Worm (Caenorhabditis elegans) whole organism, L3 larva: ENCODE data around the gene T26E4.7.

Experiments
- R02D3.7 ChIP-seq: fragments of 150-350 bp; optimal IDR thresholded peaks from 2 replicates; lab custom pipeline; 2014; ENCODE audit warnings: missing biosample characterization, missing genetic modification characterization
- ZK546.5 ChIP-seq: sonication (generic microtip); optimal IDR thresholded peaks from 2 replicates; lab custom pipeline; 2017; ENCODE audit warnings: missing biosample characterization, missing genetic modification characterization
- aly-2 ChIP-seq: fragments of 150-350 bp; optimal IDR thresholded peaks from 2 replicates; lab custom pipeline; 2014; ENCODE audit warnings: missing biosample characterization, missing genetic modification characterization
- ama-1 ChIP-seq: fragments of 150-350 bp; optimal IDR thresholded peaks from 2 replicates; lab custom pipeline; 2018
- ceh-16 ChIP-seq: sonication (generic microtip); optimal IDR thresholded peaks from 2 replicates; lab custom pipeline; 2017; ENCODE audit warnings: missing biosample characterization, missing genetic modification characterization
- ceh-28 ChIP-seq: fragments of 150-350 bp; optimal IDR thresholded peaks from 2 replicates; lab custom pipeline; 2014; ENCODE audit warnings: missing biosample characterization, missing genetic modification reagents, missing genetic modification characterization
- ceh-9 ChIP-seq: sonication (generic microtip); optimal IDR thresholded peaks from 2 replicates; lab custom pipeline; 2018; ENCODE audit warnings: missing biosample characterization, missing genetic modification characterization
- egl-27 ChIP-seq: sonication (generic microtip); optimal IDR thresholded peaks from 4 replicates; lab custom pipeline; 2017; ENCODE audit warnings: missing biosample characterization, missing genetic modification reagents, missing genetic modification characterization
- elt-1 ChIP-seq: fragments of 150-350 bp; optimal IDR thresholded peaks from 2 replicates; lab custom pipeline; 2014; ENCODE audit warnings: missing biosample characterization, missing genetic modification characterization
- elt-3 ChIP-seq, 3 experiments: fragments of 150-350 bp in 1 of 3; sonication (generic microtip) in 2 of 3; optimal IDR thresholded peaks; 2 replicates in 2 of 3; 4 replicates in 1 of 3; lab custom pipeline; 2014 to 2017; ENCODE audit warnings: missing biosample characterization in 3 of 3, missing genetic modification characterization in 3 of 3
- fkh-10 ChIP-seq: sonication (generic microtip); optimal IDR thresholded peaks from 2 replicates; lab custom pipeline; 2017; ENCODE audit warnings: missing biosample characterization, missing genetic modification reagents, missing genetic modification characterization
- fos-1 ChIP-seq: fragments of 150-350 bp; optimal IDR thresholded peaks from 2 replicates; lab custom pipeline; 2014; ENCODE audit warnings: missing biosample characterization, missing genetic modification characterization
- hmg-11 ChIP-seq: sonication (generic microtip); optimal IDR thresholded peaks from 2 replicates; lab custom pipeline; 2016; ENCODE audit warnings: missing genetic modification characterization, missing compliant biosample characterization
- jun-1 ChIP-seq: fragments of 150-350 bp; optimal IDR thresholded peaks from 2 replicates; lab custom pipeline; 2014; ENCODE audit warnings: missing biosample characterization, missing genetic modification reagents, missing genetic modification characterization
- lin-15B ChIP-seq: fragments of 150-350 bp; optimal IDR thresholded peaks from 2 replicates; lab custom pipeline; 2014; ENCODE audit warnings: missing biosample characterization, missing genetic modification characterization
- lin-39 ChIP-seq: fragments of 150-350 bp; optimal IDR thresholded peaks from 2 replicates; lab custom pipeline; 2018; ENCODE audit warnings: missing biosample characterization, missing genetic modification reagents, missing genetic modification characterization
- lsy-12 ChIP-seq: sonication (generic microtip); optimal IDR thresholded peaks from 2 replicates; lab custom pipeline; 2016; ENCODE audit warnings: mild to moderate bottlenecking, missing genetic modification characterization, missing compliant biosample characterization
- mdl-1 ChIP-seq: fragments of 150-350 bp; optimal IDR thresholded peaks from 2 replicates; lab custom pipeline; 2014; ENCODE audit warnings: missing biosample characterization, missing genetic modification characterization
- mml-1 ChIP-seq: fragments of 150-350 bp; sonication (generic microtip); optimal IDR thresholded peaks from 3 replicates; lab custom pipeline; 2014; ENCODE audit warnings: missing biosample characterization, missing genetic modification characterization
- nfya-1 ChIP-seq: sonication (generic microtip); optimal IDR thresholded peaks from 2 replicates; lab custom pipeline; 2017; ENCODE audit warnings: missing genetic modification characterization, mild to moderate bottlenecking, missing compliant biosample characterization, antibody characterized with exemption, moderate library complexity; ENCODE audit not compliant: insufficient read depth
- nhr-11 ChIP-seq: fragments of 150-350 bp; optimal IDR thresholded peaks from 2 replicates; lab custom pipeline; 2014; ENCODE audit warnings: missing biosample characterization, missing genetic modification characterization
- nhr-12 ChIP-seq: fragments of 150-350 bp; optimal IDR thresholded peaks from 2 replicates; lab custom pipeline; 2014; ENCODE audit warnings: missing biosample characterization, missing genetic modification characterization
- nhr-23 ChIP-seq: fragments of 150-350 bp; optimal IDR thresholded peaks from 2 replicates; lab custom pipeline; 2014; ENCODE audit warnings: missing biosample characterization, missing genetic modification reagents, missing genetic modification characterization
- nhr-237 ChIP-seq: fragments of 150-350 bp; optimal IDR thresholded peaks from 2 replicates; lab custom pipeline; 2014; ENCODE audit warnings: missing biosample characterization, missing genetic modification characterization
- nhr-25 ChIP-seq: sonication (generic microtip); optimal IDR thresholded peaks from 2 replicates; lab custom pipeline; 2017; ENCODE audit warnings: missing biosample characterization, missing genetic modification characterization
- nhr-28 ChIP-seq: fragments of 150-350 bp; optimal IDR thresholded peaks from 2 replicates; lab custom pipeline; 2014; ENCODE audit warnings: missing biosample characterization, missing genetic modification characterization
- nhr-43 ChIP-seq: sonication (generic microtip); optimal IDR thresholded peaks from 2 replicates; lab custom pipeline; 2016; ENCODE audit warnings: mild to moderate bottlenecking, missing genetic modification characterization, missing compliant biosample characterization; ENCODE audit not compliant: poor library complexity, severe bottlenecking
- nhr-67 ChIP-seq: fragments of 150-350 bp; optimal IDR thresholded peaks from 2 replicates; lab custom pipeline; 2014; ENCODE audit warnings: missing biosample characterization, missing genetic modification characterization
- nhr-76 ChIP-seq: fragments of 150-350 bp; sonication (generic microtip); optimal IDR thresholded peaks from 5 replicates; lab custom pipeline; 2014; ENCODE audit warnings: missing biosample characterization, missing genetic modification characterization
- nhr-77 ChIP-seq: fragments of 150-350 bp; optimal IDR thresholded peaks from 2 replicates; lab custom pipeline; 2014; ENCODE audit warnings: missing biosample characterization, missing genetic modification characterization
- pha-4 ChIP-seq: fragments of 150-350 bp; optimal IDR thresholded peaks from 2 replicates; lab custom pipeline; 2014; ENCODE audit warnings: missing biosample characterization, missing genetic modification reagents, missing genetic modification characterization
- pqm-1 ChIP-seq: fragments of 150-350 bp; optimal IDR thresholded peaks from 2 replicates; lab custom pipeline; 2017; ENCODE audit warnings: missing biosample characterization, missing genetic modification characterization, inconsistent platforms
- skn-1 ChIP-seq: fragments of 150-350 bp; optimal IDR thresholded peaks from 2 replicates; lab custom pipeline; 2014; ENCODE audit warnings: missing biosample characterization, missing genetic modification characterization
- snpc-4 ChIP-seq: fragments of 150-350 bp; optimal IDR thresholded peaks from 2 replicates; lab custom pipeline; 2014; ENCODE audit warnings: missing biosample characterization, missing genetic modification characterization
- unc-62 ChIP-seq: fragments of 150-350 bp; sonication (generic microtip); optimal IDR thresholded peaks from 4 replicates; lab custom pipeline; 2014; ENCODE audit warnings: missing biosample characterization, missing genetic modification reagents, missing genetic modification characterization
- ztf-11 ChIP-seq: fragments of 150-350 bp; optimal IDR thresholded peaks from 2 replicates; lab custom pipeline; 2014; ENCODE audit warnings: missing biosample characterization, missing genetic modification characterization
- ztf-4 ChIP-seq: fragments of 150-350 bp; optimal IDR thresholded peaks from 2 replicates; lab custom pipeline; 2014; ENCODE audit warnings: missing biosample characterization, missing genetic modification characterization

The T26E4.7 gene

ce11 chrV:15824866-15825265 lies 31.5 kb downstream of the T26E4.7 start, which contains the start of gene srbc-50:
srbc-50 (minus strand) TSS chrV:15824966.
- TF ChIP-seq nhr-43 (tag; lab: Kevin White, UChicago) (no peak), nhr-237 (tag; lab: Kevin White, UChicago) (no peak), ceh-9 (tag; lab: Kevin White, UChicago) (no peak), unc-62 (GFP tag; lab: Kevin White, UChicago) (no peak), snpc-4 (tag; lab: Kevin White, UChicago) (no peak), ceh-28 (tag; lab: Kevin White, UChicago) (no peak), R02D3.7 (tag; lab: Kevin White, UChicago) (no peak), lin-15B (no peak), nhr-76 (tag; lab: Kevin White, UChicago) (no peak), lin-39 (tag; lab: Kevin White, UChicago) (no peak), ztf-11 (no peak), nhr-67 (tag; lab: Kevin White, UChicago) (no peak), pqm-1 (tag; lab: Kevin White, UChicago) (no peak), ZK546.5 (no peak), aly-2 (no peak), nhr-28 (no peak)
- TF ChIP-seq, all 47 proteins: peak for 0

DNA sequence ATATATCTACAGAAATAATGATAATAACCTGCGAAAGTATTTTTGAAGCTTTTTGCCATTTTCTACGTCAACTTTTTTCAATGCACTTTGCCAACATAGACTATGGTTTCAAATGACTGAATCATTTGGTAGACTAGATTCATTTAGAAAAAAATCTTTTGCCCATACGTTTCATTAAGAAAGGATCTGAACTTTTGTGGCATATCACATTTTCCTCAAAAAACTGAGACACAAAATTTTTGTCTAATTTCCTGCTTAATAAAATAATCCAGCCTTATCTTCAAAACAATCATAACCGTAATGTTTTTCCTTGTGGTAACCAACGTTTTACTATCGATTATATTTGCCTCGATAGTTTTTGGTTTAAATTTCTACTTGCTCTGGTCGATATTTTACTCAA lies 32.7 kb downstream of the T26E4.7 start, which contains the start of gene srbc-51:
Gene srbc-51 (plus strand): TSS at position 301 of the 400 bp plus-strand sequence.
- TF ChIP-seq ztf-11 (no peak), unc-62 (GFP tag; lab: Kevin White, UChicago) (no peak), fkh-10 (GFP tag; lab: Kevin White, UChicago) (no peak), egl-27 (tag; lab: Kevin White, UChicago) (no peak), R02D3.7 (tag; lab: Kevin White, UChicago) (no peak), ama-1 (lab: Kevin White, UChicago) (no peak), jun-1 (tag; lab: Kevin White, UChicago) (no peak), ceh-9 (tag; lab: Kevin White, UChicago) (no peak), mdl-1 (no peak), nhr-25 (tag; lab: Kevin White, UChicago) (no peak), elt-1 (no peak), nhr-76 (tag; lab: Kevin White, UChicago) (no peak), lsy-12 (tag; lab: Kevin White, UChicago) (no peak), elt-3 (tag; optimal IDR thresholded peaks at IDR 0.05; lab: Kevin White, UChicago) (no peak), nfya-1 (tag; lab: Kevin White, UChicago) (no peak), nhr-77 (tag; lab: Kevin White, UChicago) (no peak), ceh-16 (tag; lab: Kevin White, UChicago) (no peak)

ce11 chrV:15829907-15830306 lies 36.5 kb downstream of the T26E4.7 start, which contains the start of gene srbc-55:
srbc-55 (minus strand) TSS chrV:15830007.
- TF ChIP-seq skn-1 (no peak), elt-1 (no peak), ceh-28 (tag; lab: Kevin White, UChicago) (no peak)
- TF ChIP-seq, all 47 proteins: peak for 0

ce11 chrV:15831586-15831985 lies 38.2 kb downstream of the T26E4.7 start, which contains the start of gene srbc-56:
srbc-56 (minus strand) TSS chrV:15831686.
- TF ChIP-seq ztf-11 (no peak), nhr-23 (tag; lab: Kevin White, UChicago) (no peak), skn-1 (no peak)

DNA sequence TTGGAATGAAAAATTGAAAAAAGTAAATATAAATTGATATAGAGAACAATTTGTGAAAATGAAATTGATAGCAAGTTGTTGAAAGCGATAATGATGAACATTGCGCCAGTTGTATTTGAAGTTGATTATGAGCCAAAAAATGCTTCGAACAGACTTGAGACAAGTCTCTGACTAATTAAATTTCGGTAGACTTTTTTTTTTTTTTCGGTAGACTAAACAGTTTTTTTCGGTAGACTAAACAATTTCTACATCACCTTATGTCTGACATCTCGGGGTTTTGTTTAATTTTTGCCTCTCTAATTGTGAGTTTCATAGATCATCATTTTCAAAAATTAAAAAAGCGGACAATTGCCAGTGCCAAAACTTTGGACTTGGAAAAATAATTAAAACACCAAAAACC lies 40.3 kb downstream of the T26E4.7 start, which contains the start of gene srbc-54:
Gene srbc-54 (minus strand): TSS at position 101 of the 400 bp plus-strand sequence.
- TF ChIP-seq pha-4 (tag; lab: Kevin White, UChicago) (no peak), ceh-16 (tag; lab: Kevin White, UChicago) (no peak), ztf-4 (no peak), fos-1 (no peak), nhr-11 (tag; lab: Kevin White, UChicago) (no peak), nhr-76 (tag; lab: Kevin White, UChicago) (no peak), mml-1 (no peak), jun-1 (tag; lab: Kevin White, UChicago) (no peak), hmg-11 (no peak), nhr-12 (no peak), nfya-1 (tag; lab: Kevin White, UChicago) (no peak), nhr-77 (tag; lab: Kevin White, UChicago) (no peak)
- TF ChIP-seq, all 47 proteins: peak for 0
